Worm (Caenorhabditis elegans) whole organism, L3 larva: ENCODE measurements around the gene tsen-54.

Experiments used
- ceh-9 ChIP-seq: sonication (generic microtip); optimal IDR thresholded peaks from 2 replicates; lab custom pipeline; 2018; ENCODE audit warnings: missing biosample characterization, missing genetic modification characterization
- fkh-2 ChIP-seq: fragments of 150-350 bp; optimal IDR thresholded peaks from 2 replicates; lab custom pipeline; 2014; ENCODE audit warnings: missing biosample characterization, missing genetic modification reagents, missing genetic modification characterization
- jun-1 ChIP-seq: fragments of 150-350 bp; optimal IDR thresholded peaks from 2 replicates; lab custom pipeline; 2014; ENCODE audit warnings: missing biosample characterization, missing genetic modification reagents, missing genetic modification characterization
- nhr-25 ChIP-seq: sonication (generic microtip); optimal IDR thresholded peaks from 2 replicates; lab custom pipeline; 2017; ENCODE audit warnings: missing biosample characterization, missing genetic modification characterization
- nhr-76 ChIP-seq: fragments of 150-350 bp; sonication (generic microtip); optimal IDR thresholded peaks from 5 replicates; lab custom pipeline; 2014; ENCODE audit warnings: missing biosample characterization, missing genetic modification characterization
- pha-4 ChIP-seq: fragments of 150-350 bp; optimal IDR thresholded peaks from 2 replicates; lab custom pipeline; 2014; ENCODE audit warnings: missing biosample characterization, missing genetic modification reagents, missing genetic modification characterization
- pqm-1 ChIP-seq: fragments of 150-350 bp; optimal IDR thresholded peaks from 2 replicates; lab custom pipeline; 2017; ENCODE audit warnings: missing biosample characterization, missing genetic modification characterization, inconsistent platforms
- unc-62 ChIP-seq: fragments of 150-350 bp; sonication (generic microtip); optimal IDR thresholded peaks from 4 replicates; lab custom pipeline; 2014; ENCODE audit warnings: missing biosample characterization, missing genetic modification reagents, missing genetic modification characterization
- zag-1 ChIP-seq: fragments of 150-350 bp; optimal IDR thresholded peaks from 2 replicates; lab custom pipeline; 2014; ENCODE audit warnings: missing biosample characterization, missing genetic modification characterization
- ztf-11 ChIP-seq: fragments of 150-350 bp; optimal IDR thresholded peaks from 2 replicates; lab custom pipeline; 2014; ENCODE audit warnings: missing biosample characterization, missing genetic modification characterization

DNA sequence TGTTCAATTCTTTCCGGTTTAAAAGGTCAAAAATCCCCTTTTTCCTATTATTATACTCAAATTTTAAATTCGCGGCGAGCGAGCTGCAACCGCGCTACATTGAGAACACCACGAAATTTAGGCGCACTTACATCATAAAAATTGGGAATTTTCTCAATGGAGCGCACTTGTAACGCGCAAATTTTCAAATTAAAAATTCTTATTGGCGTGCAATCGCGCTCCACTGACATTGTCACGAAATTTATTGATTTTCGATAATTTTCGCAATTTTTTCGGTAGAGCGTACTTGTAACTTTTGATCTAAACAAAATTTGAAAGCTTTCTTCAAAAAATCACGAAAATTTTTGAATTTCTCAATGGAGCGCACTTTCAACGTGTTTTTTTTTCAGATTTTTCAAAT is 15.3 kb downstream of the tsen-54 start, which contains the start of gene ulp-3:
- TF ChIP-seq fkh-2 (tag; lab: Kevin White, UChicago) (no peak), pqm-1 (tag; lab: Kevin White, UChicago) (no peak), unc-62 (no peak), nhr-76 (tag; lab: Kevin White, UChicago) (no peak), ztf-11 (no peak), jun-1 (tag; lab: Kevin White, UChicago) (no peak), zag-1 (tag; lab: Kevin White, UChicago) (no peak), pha-4 (no peak), ceh-9 (tag; lab: Kevin White, UChicago) (no peak), nhr-25 (no peak)
